Fruit fly (Drosophila melanogaster): ENCODE measurements around the gene CG9331.

Gene CG9331

DNA sequence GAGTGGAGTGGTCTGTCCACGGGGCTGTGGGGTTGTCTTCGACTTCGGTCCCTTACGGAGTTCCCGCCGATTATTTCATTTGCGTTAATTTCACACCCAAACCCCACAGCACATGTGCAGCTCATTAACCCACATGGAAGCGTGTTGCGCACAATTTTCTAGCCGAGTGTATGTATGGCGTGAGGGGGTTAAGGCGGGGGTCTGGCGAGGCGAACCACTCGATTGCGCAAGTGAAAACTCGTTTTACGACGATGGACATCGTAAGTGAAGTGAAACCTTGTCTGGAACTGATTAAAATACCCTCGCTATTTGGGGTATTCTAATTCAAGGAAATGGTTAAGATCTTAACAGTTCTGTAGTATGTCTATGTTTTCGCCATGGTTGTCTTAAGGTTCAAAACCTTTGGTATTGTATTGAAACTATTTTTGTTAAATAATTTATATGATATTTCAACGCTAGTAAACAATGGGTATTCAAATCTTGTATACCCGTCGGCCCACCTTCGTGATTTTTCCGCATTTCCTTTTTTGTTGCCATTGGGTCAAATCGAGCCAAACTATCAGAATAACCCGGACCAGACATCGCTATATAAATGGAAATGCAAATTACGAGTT, 11.5 kb upstream of the CG9331 start (continued):
- TF ChIP-seq Opbp (GFP tag; IDR thresholded peaks at IDR 0.05; ENCODE audit: partially characterized antibody) (no peak), Atf3 (GFP tag; optimal IDR thresholded peaks at IDR 0.05) (no peak), CG8290 (GFP tag; optimal IDR thresholded peaks at IDR 0.05) (no peak), CG8290 (tag; optimal IDR thresholded peaks at IDR 0.05) (no peak), Lhr (GFP tag; optimal IDR thresholded peaks at IDR 0.05) (no peak), nom (GFP tag; optimal IDR thresholded peaks at IDR 0.05) (no peak), B-H2 (GFP tag; optimal IDR thresholded peaks at IDR 0.05) (no peak), slbo (GFP tag; IDR thresholded peaks at IDR 0.05) (no peak), Nf-YB (GFP tag; optimal IDR thresholded peaks at IDR 0.05) (no peak), CG7357 (GFP tag; IDR thresholded peaks at IDR 0.05) (peak; percentile 39; the same call in 1 of the 3 replicates), chm (GFP tag; IDR thresholded peaks at IDR 0.05) (no peak), CG9817 (tag; optimal IDR thresholded peaks at IDR 0.05) (peak; percentile 24), ERR (GFP tag; optimal IDR thresholded peaks at IDR 0.05) (no peak), CG11456 (GFP tag; IDR thresholded peaks at IDR 0.05) (no peak), CG4617 (GFP tag; optimal IDR thresholded peaks at IDR 0.05; ENCODE audit: borderline replicate concordance) (no peak), zen (tag; optimal IDR thresholded peaks at IDR 0.05) (no peak), Dek (tag; optimal IDR thresholded peaks at IDR 0.05) (no peak), nau (GFP tag; optimal IDR thresholded peaks at IDR 0.05) (peak; percentile 18), CG5180 (GFP tag; optimal IDR thresholded peaks at IDR 0.05) (peak; percentile 28), Rfx (GFP tag; IDR thresholded peaks at IDR 0.05) (peak; percentile 51), CG10267 (tag; optimal IDR thresholded peaks at IDR 0.05) (no peak), CG9797 (GFP tag; optimal IDR thresholded peaks at IDR 0.05) (no peak), CG10543 (GFP tag; optimal IDR thresholded peaks at IDR 0.05) (peak; percentile 31), CG13624 (GFP tag; optimal IDR thresholded peaks at IDR 0.05) (peak; percentile 2), CG11085 (GFP tag; IDR thresholded peaks at IDR 0.05) (no peak), CG17829 (tag; optimal IDR thresholded peaks at IDR 0.05) (peak; percentile 29), Hr51 (GFP tag; optimal IDR thresholded peaks at IDR 0.05) (peak in 1 of 2 experiments; percentile 80), GATAe (GFP tag; conservative IDR thresholded peaks at IDR 0.05) (no peak), corto (GFP tag; optimal IDR thresholded peaks at IDR 0.05) (no peak), CG2199 (GFP tag; IDR thresholded peaks at IDR 0.05) (no peak), CG12299 (tag; optimal IDR thresholded peaks at IDR 0.05) (no peak), CG32532 (GFP tag; IDR thresholded peaks at IDR 0.05) (peak; percentile 35; the same call in 1 of the 2 replicates), CG2120 (GFP tag; optimal IDR thresholded peaks at IDR 0.05) (peak; percentile 4), Nf-YA (GFP tag; IDR thresholded peaks at IDR 0.05) (no peak), dimm (GFP tag; IDR thresholded peaks at IDR 0.05) (peak; percentile 31; the same call in 1 of the 2 replicates), dan (GFP tag; IDR thresholded peaks at IDR 0.05) (no peak), B-H1 (GFP tag; IDR thresholded peaks at IDR 0.05) (peak; percentile 21; the same call in 1 of the 3 replicates), CG17385 (GFP tag; optimal IDR thresholded peaks at IDR 0.05) (peak; percentile 55), CG14667 (GFP tag; IDR thresholded peaks at IDR 0.05) (0 out of 2 replicates have a peak, but pooled peaks have one; percentile 30), Taf1 (GFP tag; IDR thresholded peaks at IDR 0.05) (no peak), Bdp1 (GFP tag; optimal IDR thresholded peaks at IDR 0.05) (no peak), CG5245 (GFP tag; optimal IDR thresholded peaks at IDR 0.05) (no peak), CG17186 (GFP tag; optimal IDR thresholded peaks at IDR 0.05) (no peak), NfI (GFP tag; optimal IDR thresholded peaks at IDR 0.05) (peak; percentile 53), ci (GFP tag; IDR thresholded peaks at IDR 0.05) (peak; percentile 75), NC2β (GFP tag; optimal IDR thresholded peaks at IDR 0.05) (no peak), CG17912 (GFP tag; optimal IDR thresholded peaks at IDR 0.05) (no peak), CG6654 (GFP tag; optimal IDR thresholded peaks at IDR 0.05) (no peak), CG1603 (tag; optimal IDR thresholded peaks at IDR 0.05) (peak; percentile 32), mirr (GFP tag; optimal IDR thresholded peaks at IDR 0.05) (no peak)

Measured in whole organism, embryonic.